Worm (Caenorhabditis elegans): ENCODE data around the gene F02E11.7.

ce11 chrII:3234725-3235124, 32.7 kb upstream of the F02E11.7 start, which contains the start of gene C17F4.8:
- TF ChIP-seq lsy-2 (tag; optimal IDR thresholded peaks at IDR 0.05): no peak
- no peak for TF ChIP-seq irx-1 (tag; optimal IDR thresholded peaks at IDR 0.05)
- TF ChIP-seq Y116A8C.19 (tag; optimal IDR thresholded peaks at IDR 0.05; ENCODE audit: borderline replicate concordance): no peak
- no peak for TF ChIP-seq isw-1 (GFP tag; IDR thresholded peaks at IDR 0.05)
- no peak for TF ChIP-seq egl-13 (tag; optimal IDR thresholded peaks at IDR 0.05)
- no peak for TF ChIP-seq blmp-1 (tag; optimal IDR thresholded peaks at IDR 0.05)
- TF ChIP-seq lin-15B (tag; optimal IDR thresholded peaks at IDR 0.05): no peak
- no peak for TF ChIP-seq nhr-85 (tag)

Measured in whole organism, L1 larva.